Fruit fly (Drosophila melanogaster): ENCODE measurements around the gene CG9921.

The CG9921 gene

dm6 chrX:16350062-16350461 lies 16.7 kb upstream of the CG9921 start, which contains the start of gene sl (continued):
- TF ChIP-seq bbx (GFP tag; IDR thresholded peaks at IDR 0.05; ENCODE audit: partially characterized antibody) (no peak), fd64A (GFP tag; optimal IDR thresholded peaks at IDR 0.05) (no peak), cad (GFP tag; optimal IDR thresholded peaks at IDR 0.05) (no peak), NfI (GFP tag; optimal IDR thresholded peaks at IDR 0.05) (no peak), CG34376 (GFP tag; optimal IDR thresholded peaks at IDR 0.05) (no peak), usp (GFP tag; optimal IDR thresholded peaks at IDR 0.05) (no peak), Hey (tag; optimal IDR thresholded peaks at IDR 0.05) (no peak), Stat92E (GFP tag; optimal IDR thresholded peaks at IDR 0.05) (no peak), luna (GFP tag; optimal IDR thresholded peaks at IDR 0.05) (no peak), tin (GFP tag; optimal IDR thresholded peaks at IDR 0.05) (no peak), CG18262 (tag; optimal IDR thresholded peaks at IDR 0.05) (no peak), kni (GFP tag; optimal IDR thresholded peaks at IDR 0.05) (no peak), CG16779 (GFP tag; IDR thresholded peaks at IDR 0.05) (no peak), CG42726 (GFP tag; IDR thresholded peaks at IDR 0.05; ENCODE audit: partially characterized antibody) (no peak), Elba2 (GFP tag; optimal IDR thresholded peaks at IDR 0.05) (peak; percentile 40), CG17568 (GFP tag; optimal IDR thresholded peaks at IDR 0.05) (no peak), CG14965 (GFP tag; optimal IDR thresholded peaks at IDR 0.05; ENCODE audit: borderline replicate concordance) (no peak), CG6175 (GFP tag; IDR thresholded peaks at IDR 0.05) (no peak), repo (GFP tag; optimal IDR thresholded peaks at IDR 0.05) (no peak), pita (GFP tag; optimal IDR thresholded peaks at IDR 0.05) (no peak), CG8359 (GFP tag; optimal IDR thresholded peaks at IDR 0.05; ENCODE audit: borderline replicate concordance) (no peak), grn (GFP tag; optimal IDR thresholded peaks at IDR 0.05) (peak; percentile 55), Poxn (GFP tag; IDR thresholded peaks at IDR 0.05) (no peak), fu2 (GFP tag; optimal IDR thresholded peaks at IDR 0.05) (no peak), CG11695 (GFP tag; IDR thresholded peaks at IDR 0.05) (no peak), CG7372 (GFP tag; IDR thresholded peaks at IDR 0.05) (no peak), bigmax (GFP tag; optimal IDR thresholded peaks at IDR 0.05) (no peak), tup (GFP tag; optimal IDR thresholded peaks at IDR 0.05) (no peak), CG4730 (GFP tag; IDR thresholded peaks at IDR 0.05) (no peak), Mad (GFP tag; optimal IDR thresholded peaks at IDR 0.05) (no peak)

- peak; percentile 63 for TF ChIP-seq ap (GFP tag; IDR thresholded peaks at IDR 0.05)
- peak; percentile 84 for TF ChIP-seq Atf6 (GFP tag; IDR thresholded peaks at IDR 0.05)
- TF ChIP-seq nerfin-2 (GFP tag; IDR thresholded peaks at IDR 0.05; ENCODE audit: partially characterized antibody): no peak
- no peak for TF ChIP-seq cg (GFP tag; optimal IDR thresholded peaks at IDR 0.05)
- TF ChIP-seq Poxn (GFP tag; IDR thresholded peaks at IDR 0.05): no peak
- peak; percentile 72 for TF ChIP-seq sens-2 (GFP tag; IDR thresholded peaks at IDR 0.05)
- TF ChIP-seq rib (GFP tag; IDR thresholded peaks at IDR 0.05): peak; percentile 86
- peak; percentile 16 for TF ChIP-seq CG30431 (GFP tag; optimal IDR thresholded peaks at IDR 0.05)
- peak; percentile 70 for TF ChIP-seq bab2 (GFP tag; optimal IDR thresholded peaks at IDR 0.05)
- TF ChIP-seq CG13296 (GFP tag; optimal IDR thresholded peaks at IDR 0.05): peak; percentile 65
- TF ChIP-seq Camta (GFP tag; optimal IDR thresholded peaks at IDR 0.05): peak; percentile 53
- TF ChIP-seq ttk (GFP tag; IDR thresholded peaks at IDR 0.05): peak; percentile 72
- TF ChIP-seq oc (tag; optimal IDR thresholded peaks at IDR 0.05): peak; percentile 60
- peak; percentile 76 for TF ChIP-seq tio (GFP tag; optimal IDR thresholded peaks at IDR 0.05)
- TF ChIP-seq run (tag; optimal IDR thresholded peaks at IDR 0.05): peak; percentile 10
- TF ChIP-seq gro (GFP tag; optimal IDR thresholded peaks at IDR 0.05): peak; percentile 77
- TF ChIP-seq HHEX (GFP tag; optimal IDR thresholded peaks at IDR 0.05): peak; percentile 68
- peak; percentile 78 for TF ChIP-seq Dbx (GFP tag; IDR thresholded peaks at IDR 0.05)
- TF ChIP-seq CG33557 (GFP tag; optimal IDR thresholded peaks at IDR 0.05): peak; percentile 35
- peak; percentile 6 for TF ChIP-seq HmgD (GFP tag; optimal IDR thresholded peaks at IDR 0.05)
- TF ChIP-seq gfzf (GFP tag; optimal IDR thresholded peaks at IDR 0.05): no peak
- no peak for TF ChIP-seq corto (GFP tag; optimal IDR thresholded peaks at IDR 0.05)
- TF ChIP-seq Dip3 (GFP tag; optimal IDR thresholded peaks at IDR 0.05): peak; percentile 62
Observed at dm6 chrX:16335107-16335642, 1.8 kb upstream of the CG9921 start.
